Worm (Caenorhabditis elegans): ENCODE data around the gene M01E10.3.
A peak's percentile ranks its signal among the peaks of the same experiment; 100 is the strongest.

Gene M01E10.3

ce11 chrIII:2100842-2101241 is 46.9 kb upstream of the M01E10.3 start (continued):
- peak; percentile 41 for TF ChIP-seq hlh-30 (tag; optimal IDR thresholded peaks at IDR 0.05; ENCODE audit: insufficient read depth)
- no peak for TF ChIP-seq hlh-8 (tag; optimal IDR thresholded peaks at IDR 0.05)
- TF ChIP-seq ceh-45 (GFP tag; IDR thresholded peaks at IDR 0.05), result no peak
- no peak for TF ChIP-seq pag-3 (tag; optimal IDR thresholded peaks at IDR 0.05; ENCODE audit: borderline replicate concordance)
- no peak for TF ChIP-seq che-1 (tag; optimal IDR thresholded peaks at IDR 0.05)
- TF ChIP-seq ref-2 (tag; optimal IDR thresholded peaks at IDR 0.05), result peak; percentile 92
- no peak for TF ChIP-seq ets-4 (tag; optimal IDR thresholded peaks at IDR 0.05)
- no peak for TF ChIP-seq C08G9.2 (tag; optimal IDR thresholded peaks at IDR 0.05)
- peak; percentile 71 for TF ChIP-seq ceh-34 (tag; optimal IDR thresholded peaks at IDR 0.05)
- TF ChIP-seq fax-1 (tag; optimal IDR thresholded peaks at IDR 0.05), result no peak
- peak; percentile 76 for TF ChIP-seq ceh-18 (tag; optimal IDR thresholded peaks at IDR 0.05)
- no peak for TF ChIP-seq ahr-1 (tag; optimal IDR thresholded peaks at IDR 0.05)
- no peak for TF ChIP-seq eyg-1 (tag; optimal IDR thresholded peaks at IDR 0.05)
- TF ChIP-seq sdc-2 (tag; optimal IDR thresholded peaks at IDR 0.05), result no peak
- TF ChIP-seq pha-4 (tag; optimal IDR thresholded peaks at IDR 0.05), result no peak
- TF ChIP-seq tbx-7 (tag; optimal IDR thresholded peaks at IDR 0.05), result no peak
- TF ChIP-seq unc-42 (tag; optimal IDR thresholded peaks at IDR 0.05), result peak; percentile 97
- no peak for TF ChIP-seq ceh-30 (tag; optimal IDR thresholded peaks at IDR 0.05)
- no peak for TF ChIP-seq sox-2 (GFP tag; IDR thresholded peaks at IDR 0.05)
- TF ChIP-seq ceh-14 (tag; optimal IDR thresholded peaks at IDR 0.05), result peak; percentile 57
- no peak for TF ChIP-seq hlh-15 (tag; optimal IDR thresholded peaks at IDR 0.05)
- peak; percentile 18 for TF ChIP-seq pros-1 (tag; optimal IDR thresholded peaks at IDR 0.05)
- TF ChIP-seq C38D4.7 (GFP tag; optimal IDR thresholded peaks at IDR 0.05), result no peak
- TF ChIP-seq pax-1 (tag; optimal IDR thresholded peaks at IDR 0.05), result no peak
- peak; percentile 23 for TF ChIP-seq fkh-6 (tag; optimal IDR thresholded peaks at IDR 0.05)
- no peak for TF ChIP-seq hlh-13 (GFP tag; optimal IDR thresholded peaks at IDR 0.05)
- peak; percentile 62 for TF ChIP-seq tbx-2 (tag; optimal IDR thresholded peaks at IDR 0.05)
- no peak for TF ChIP-seq Y22D7AL.16 (tag; optimal IDR thresholded peaks at IDR 0.05)
- TF ChIP-seq ceh-6 (GFP tag; optimal IDR thresholded peaks at IDR 0.05), result no peak
- TF ChIP-seq ceh-2 (tag; optimal IDR thresholded peaks at IDR 0.05), result no peak
- TF ChIP-seq ama-1 (optimal IDR thresholded peaks at IDR 0.05), result no peak
- no peak for TF ChIP-seq pha-2 (tag; optimal IDR thresholded peaks at IDR 0.05)
- TF ChIP-seq pat-9 (tag; optimal IDR thresholded peaks at IDR 0.05), result no peak

DNA sequence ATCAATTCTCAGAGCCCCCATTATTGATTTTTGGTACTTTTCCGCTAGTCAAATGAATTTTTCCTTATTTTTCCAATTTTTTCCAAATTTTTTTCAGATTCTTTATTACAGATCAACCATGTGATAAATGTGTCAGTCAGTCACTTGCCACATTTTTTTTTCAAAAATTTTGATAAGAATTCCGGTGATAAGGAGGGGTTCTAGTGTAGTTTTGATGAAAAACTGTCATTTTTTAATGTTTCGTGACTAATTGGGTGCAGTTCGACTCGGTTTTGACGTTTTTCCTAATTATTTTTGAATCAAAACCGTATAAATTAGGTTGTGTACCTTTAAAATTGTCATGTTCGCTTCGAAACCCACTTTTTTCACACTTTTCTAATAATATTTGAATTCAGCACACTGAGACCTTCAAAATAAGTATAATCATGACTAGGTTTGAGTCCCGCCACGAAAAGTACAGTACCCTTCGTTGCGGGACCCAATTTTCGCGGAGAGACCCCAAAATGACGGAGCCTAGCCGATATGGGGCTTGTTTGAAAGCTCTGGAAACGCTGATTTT is 45.9 kb upstream of the M01E10.3 start:
- TF ChIP-seq ceh-2 (tag; optimal IDR thresholded peaks at IDR 0.05) (no peak), K09A11.1 (tag; optimal IDR thresholded peaks at IDR 0.05; ENCODE audit: insufficient read depth) (no peak), ets-4 (tag; optimal IDR thresholded peaks at IDR 0.05) (no peak), odd-2 (tag; optimal IDR thresholded peaks at IDR 0.05) (no peak), ceh-48 (tag; optimal IDR thresholded peaks at IDR 0.05) (no peak)

ce11 chrIII:2098185-2098584 is 44.2 kb upstream of the M01E10.3 start:
- TF ChIP-seq pros-1 (tag; optimal IDR thresholded peaks at IDR 0.05) (no peak), ceh-48 (tag; optimal IDR thresholded peaks at IDR 0.05) (peak; percentile 59), syd-9 (tag; optimal IDR thresholded peaks at IDR 0.05) (no peak), dve-1 (tag; optimal IDR thresholded peaks at IDR 0.05) (no peak), eyg-1 (tag; optimal IDR thresholded peaks at IDR 0.05) (no peak), F13H6.1 (tag; optimal IDR thresholded peaks at IDR 0.05) (no peak), lim-6 (tag; optimal IDR thresholded peaks at IDR 0.05) (no peak)
